Worm (Caenorhabditis elegans): ENCODE measurements around the gene C18D11.10.
"Not testable (repeated sequence)": the region's sequence is repeated elsewhere in the genome, so short reads cannot be mapped to it uniquely, and the experiment has no call there.

Gene C18D11.10

DNA sequence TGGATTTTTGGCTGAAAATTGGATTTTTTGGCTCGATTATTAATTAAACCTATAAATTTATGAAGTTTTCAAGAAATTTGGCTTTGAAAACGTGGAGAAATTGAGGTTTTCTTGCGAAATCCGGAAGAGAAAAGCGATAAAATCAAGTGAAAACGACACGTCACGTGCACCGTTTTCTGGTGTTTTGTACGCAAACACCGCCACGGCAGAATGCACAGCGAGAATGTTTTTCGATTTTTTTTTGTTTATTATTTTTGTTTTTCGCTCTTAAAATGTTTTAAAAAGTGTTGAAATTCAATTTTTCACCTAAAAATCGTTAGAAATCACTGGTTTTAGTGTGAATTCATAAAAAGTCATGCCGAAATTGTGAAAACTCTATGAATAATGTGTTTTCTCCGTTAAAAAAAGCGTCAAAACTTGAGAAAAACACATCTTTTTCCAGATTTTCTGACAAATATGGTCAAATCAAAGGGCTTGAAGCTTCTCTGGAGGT lies 33.0 kb upstream of the C18D11.10 start, which contains the start of gene immp-1 (continued):
- TF ChIP-seq unc-98 (GFP tag; IDR thresholded peaks at IDR 0.05) (no peak), fkh-8 (tag; optimal IDR thresholded peaks at IDR 0.05) (no peak), ets-5 (GFP tag; IDR thresholded peaks at IDR 0.05) (no peak), ztf-11 (tag; optimal IDR thresholded peaks at IDR 0.05) (no peak), C04F5.9 (tag; optimal IDR thresholded peaks at IDR 0.05) (no peak), lin-13 (GFP tag; optimal IDR thresholded peaks at IDR 0.05) (no peak), pqm-1 (tag; optimal IDR thresholded peaks at IDR 0.05) (no peak), swsn-7 (tag; optimal IDR thresholded peaks at IDR 0.05) (no peak), nhr-76 (tag; optimal IDR thresholded peaks at IDR 0.05) (no peak), ama-1 (optimal IDR thresholded peaks at IDR 0.05) (no peak), C16A3.4 (tag; optimal IDR thresholded peaks at IDR 0.05) (peak; percentile 14), egl-13 (tag; optimal IDR thresholded peaks at IDR 0.05) (no peak)

DNA sequence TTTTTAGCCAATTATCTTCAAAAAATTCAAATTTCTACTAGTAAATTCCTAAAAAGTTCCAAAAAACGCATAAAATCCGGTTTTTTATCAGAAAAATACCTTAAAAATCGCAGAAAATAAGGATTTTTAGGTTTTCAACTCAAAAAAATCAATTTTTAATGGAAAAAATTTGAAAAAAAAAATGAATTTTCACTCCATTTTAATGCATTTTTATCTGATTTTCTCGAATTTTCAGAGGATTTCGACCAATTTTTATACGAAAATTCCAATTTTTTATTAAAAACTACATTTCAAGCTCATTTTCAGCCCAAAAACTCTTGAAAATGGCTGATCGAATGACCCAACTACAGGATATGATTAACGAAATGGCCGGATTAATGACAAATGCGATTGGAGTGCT lies 30.2 kb upstream of the C18D11.10 start, which contains the start of gene mdt-21:
Gene mdt-21, plus strand, starts transcription at position 301 of the 400 bp plus-strand sequence.
- no peak for TF ChIP-seq lir-3 (tag; optimal IDR thresholded peaks at IDR 0.05; ENCODE audit: poor library complexity)
- TF ChIP-seq F16B12.6 (tag; optimal IDR thresholded peaks at IDR 0.05), result no peak
- TF ChIP-seq nhr-20 (tag; optimal IDR thresholded peaks at IDR 0.05), result no peak
- TF ChIP-seq xbp-1 (tag; optimal IDR thresholded peaks at IDR 0.05), result no peak

DNA sequence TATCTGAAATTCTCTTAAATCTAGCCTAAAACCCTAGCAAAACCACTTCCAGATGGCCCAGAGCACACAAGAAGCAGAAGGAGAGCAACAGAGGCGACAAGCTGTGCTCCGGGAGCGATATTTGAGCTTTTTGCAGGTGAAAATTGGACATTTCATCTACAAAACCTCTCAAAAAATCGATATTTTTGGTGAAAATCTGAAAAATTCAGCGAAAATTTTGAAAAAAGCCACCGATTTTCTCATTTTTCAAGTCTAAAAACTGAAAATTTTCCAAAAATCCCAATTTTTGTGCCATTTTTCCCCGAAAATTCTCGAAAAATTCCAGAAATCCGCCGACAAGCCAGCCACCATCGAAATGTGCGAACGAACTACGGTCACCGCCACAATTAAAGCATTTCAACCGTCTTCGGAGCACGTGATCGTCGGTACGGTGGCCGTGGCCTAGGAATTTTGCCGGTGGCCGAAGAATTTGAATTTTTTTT lies 27.3 kb upstream of the C18D11.10 start, which contains the start of gene C24H11.5:
Gene C24H11.5, plus strand, starts transcription at position 51 of the 482 bp plus-strand sequence.
- TF ChIP-seq hlh-4 (tag; optimal IDR thresholded peaks at IDR 0.05) (no peak), nhr-47 (tag; optimal IDR thresholded peaks at IDR 0.05) (no peak), efl-1 (optimal IDR thresholded peaks at IDR 0.05) (no peak), efl-1 (GFP tag; optimal IDR thresholded peaks at IDR 0.05 in 1 of 2) (peak in 1 of 2 experiments; percentile 73), vab-15 (tag; optimal IDR thresholded peaks at IDR 0.05) (no peak), fkh-8 (tag; optimal IDR thresholded peaks at IDR 0.05) (no peak), nhr-12 (tag; optimal IDR thresholded peaks at IDR 0.05) (no peak)

DNA sequence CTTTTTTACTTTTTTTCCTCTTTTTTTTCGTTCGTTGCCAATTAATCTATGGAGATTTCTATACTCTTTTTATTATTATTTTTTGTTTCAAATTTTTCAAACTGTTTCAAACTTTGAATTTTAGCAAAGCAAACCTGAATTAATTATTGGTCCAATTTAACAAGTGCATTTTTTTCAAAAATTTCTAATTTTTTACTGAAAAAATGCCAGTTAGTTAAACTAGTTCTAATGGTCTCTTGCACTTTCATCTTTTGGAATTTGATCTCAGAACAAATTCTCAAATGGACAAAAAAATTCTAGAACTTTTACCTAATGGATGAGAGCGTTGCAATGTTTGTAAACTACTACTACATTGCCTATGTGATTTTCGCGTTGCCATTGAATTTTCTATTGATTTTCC lies 25.7 kb upstream of the C18D11.10 start, which contains the start of gene srd-74:
Gene srd-74, plus strand, starts transcription at position 301 of the 400 bp plus-strand sequence.
- TF ChIP-seq nhr-76 (tag; optimal IDR thresholded peaks at IDR 0.05), result no peak
- TF ChIP-seq nhr-84 (tag; optimal IDR thresholded peaks at IDR 0.05), result no peak
- TF ChIP-seq nhr-11 (tag; optimal IDR thresholded peaks at IDR 0.05), result no peak
- no peak for TF ChIP-seq ceh-88 (GFP tag; IDR thresholded peaks at IDR 0.05)
- no peak for TF ChIP-seq ets-5 (GFP tag; IDR thresholded peaks at IDR 0.05)
- TF ChIP-seq nhr-47 (tag; optimal IDR thresholded peaks at IDR 0.05), result no peak
- no peak for TF ChIP-seq mep-1 (tag; optimal IDR thresholded peaks at IDR 0.05)
- no peak for TF ChIP-seq xbp-1 (tag; optimal IDR thresholded peaks at IDR 0.05)
- TF ChIP-seq lir-3 (tag; optimal IDR thresholded peaks at IDR 0.05; ENCODE audit: poor library complexity), result no peak
- TF ChIP-seq elt-2 (tag; optimal IDR thresholded peaks at IDR 0.05), result no peak
- TF ChIP-seq elt-3 (tag; optimal IDR thresholded peaks at IDR 0.05), result no peak
- no peak for TF ChIP-seq hpl-2 (GFP tag; optimal IDR thresholded peaks at IDR 0.05)

DNA sequence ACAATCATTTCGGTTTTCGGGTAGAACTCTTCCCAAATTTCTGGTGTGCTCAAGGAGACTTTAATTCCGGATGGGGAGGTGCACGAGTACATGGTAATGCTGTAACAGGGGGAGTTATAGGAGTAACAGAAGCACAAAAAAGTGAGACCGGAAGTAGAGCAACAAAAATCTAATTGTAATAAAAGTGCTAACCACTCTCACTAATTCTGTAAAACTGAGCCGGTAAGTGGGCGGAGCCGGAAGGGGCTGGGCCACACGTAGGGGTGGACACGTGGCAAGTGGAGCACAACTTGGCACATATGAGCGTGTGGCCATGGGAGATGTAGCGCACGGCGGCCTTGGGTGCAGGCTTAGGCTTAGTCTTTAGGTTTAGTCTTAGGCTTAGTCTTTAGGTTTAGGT lies 21.6 kb upstream of the C18D11.10 start, which contains the start of gene tbx-38:
Gene tbx-38, minus strand, starts transcription at position 101 of the 400 bp plus-strand sequence.
- no peak for TF ChIP-seq unc-30 (tag; optimal IDR thresholded peaks at IDR 0.05)

DNA sequence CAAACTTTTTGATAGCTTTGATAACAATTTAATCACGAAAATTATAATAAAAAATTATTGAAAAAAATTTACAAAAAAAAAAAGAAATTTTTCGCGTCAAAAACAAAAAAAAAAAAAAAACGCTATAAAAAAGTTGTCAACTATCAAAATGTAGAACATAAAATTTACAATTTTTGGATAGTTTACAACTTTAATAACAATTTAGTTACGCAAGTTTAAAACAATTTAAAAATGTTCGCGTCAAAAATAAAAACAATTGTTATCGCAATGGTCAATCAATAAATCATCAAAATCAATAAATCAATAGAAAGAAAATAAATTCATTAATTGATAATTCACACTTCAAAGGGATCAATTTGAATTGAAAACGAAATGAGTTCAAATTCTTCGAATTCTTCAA lies 20.1 kb upstream of the C18D11.10 start, which contains the start of gene C24H11.1:
Gene C24H11.1, plus strand, starts transcription at position 301 of the 400 bp plus-strand sequence.
- TF ChIP-seq xbp-1 (tag; optimal IDR thresholded peaks at IDR 0.05); sup-37 (GFP tag; optimal IDR thresholded peaks at IDR 0.05); ceh-63 (GFP tag; optimal IDR thresholded peaks at IDR 0.05): not testable (repeated sequence)
